Worm (Caenorhabditis elegans) whole organism, L4/young adult: Measurements from ENCODE around the gene F28B4.1.

Experiments used
- W03F9.2 ChIP-seq: fragments of 150-350 bp; optimal IDR thresholded peaks from 2 replicates; lab custom pipeline; 2014; ENCODE audit warnings: missing biosample characterization, missing genetic modification characterization
- dao-5 ChIP-seq: sonication (generic microtip); optimal IDR thresholded peaks from 2 replicates; lab custom pipeline; 2016; ENCODE audit warnings: missing genotype, missing genetic modification characterization, moderate library complexity, missing compliant biosample characterization
- him-1 ChIP-seq: sonication (generic microtip); optimal IDR thresholded peaks from 2 replicates; lab custom pipeline; 2016; ENCODE audit warnings: missing genotype, missing genetic modification reagents, missing genetic modification characterization, missing compliant biosample characterization

DNA sequence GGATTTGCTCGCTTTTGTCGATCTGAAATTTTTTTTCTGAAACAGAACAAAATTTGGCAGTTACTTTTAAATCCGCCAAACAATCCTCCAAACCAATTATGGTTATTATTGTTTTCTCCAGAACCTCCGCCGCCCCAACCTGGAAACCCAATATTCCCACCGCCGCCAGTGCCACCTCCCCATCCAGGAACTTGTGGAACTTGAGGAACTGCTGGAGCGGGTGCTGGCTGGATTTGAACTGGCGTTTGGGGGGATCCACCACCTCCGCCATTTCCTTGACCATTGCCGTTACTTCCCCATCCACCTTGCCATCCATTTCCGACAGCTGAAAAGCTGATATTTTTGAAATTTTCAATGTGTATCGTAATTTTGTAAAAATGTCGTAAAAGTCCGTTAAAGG is 42.9 kb downstream of the F28B4.1 start:
- TF ChIP-seq him-1 (tag; lab: Kevin White, UChicago) (no peak), W03F9.2 (tag; lab: Kevin White, UChicago) (no peak), dao-5 (tag; lab: Kevin White, UChicago) (no peak)
